Fruit fly (Drosophila melanogaster): ENCODE data around the gene Paip2.

Paip2 gene

DNA sequence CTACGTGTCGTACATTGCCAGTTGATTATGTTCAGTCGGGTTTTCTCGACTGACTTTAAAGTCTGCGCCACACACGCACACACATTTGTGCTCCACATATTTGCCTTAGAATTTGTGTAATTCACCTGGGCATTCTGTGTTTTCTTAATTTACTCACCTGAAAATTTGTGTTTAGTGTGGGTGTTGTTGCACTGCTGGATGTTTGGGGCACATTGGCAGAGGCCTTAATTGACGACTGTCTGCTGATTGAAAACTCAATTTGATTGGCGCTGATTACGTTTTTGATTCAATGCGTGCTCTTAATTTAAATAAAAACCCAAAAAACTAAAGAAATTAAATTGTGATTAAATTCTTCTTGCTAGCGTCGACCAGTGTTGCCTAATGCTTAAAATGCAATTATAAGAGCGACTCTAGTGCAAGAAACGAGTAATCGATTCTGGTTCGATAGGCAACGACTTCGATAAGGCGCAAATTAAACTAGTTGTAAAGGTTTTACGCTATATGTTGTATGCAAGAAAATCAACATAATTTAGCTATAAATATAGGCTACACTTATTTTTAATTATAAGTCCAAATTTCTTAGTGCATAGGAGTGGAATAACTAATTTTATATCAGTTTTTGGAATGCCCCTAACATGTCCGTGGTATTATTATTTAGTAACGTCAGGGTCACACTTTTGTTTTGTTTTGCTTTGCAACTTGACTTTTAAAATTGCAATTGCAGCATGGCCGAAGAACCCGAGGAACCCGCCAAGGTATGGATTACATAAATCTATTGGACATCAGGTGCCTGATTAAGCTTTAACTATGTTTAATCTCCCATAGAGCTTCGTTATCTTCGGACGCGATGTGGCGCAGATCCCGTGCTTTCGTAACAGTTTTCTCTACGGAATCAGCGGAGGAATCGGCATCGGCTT lies 49.9 kb downstream of the Paip2 start, which contains the start of the genes CG46281 and CG46280 (continued):
- TF ChIP-seq MESR4 (GFP tag; optimal IDR thresholded peaks at IDR 0.05) (peak; percentile 66), Jarid2 (GFP tag; optimal IDR thresholded peaks at IDR 0.05) (no peak), CHES-1-like (GFP tag; optimal IDR thresholded peaks at IDR 0.05) (peak; percentile 76), CG4854 (GFP tag; optimal IDR thresholded peaks at IDR 0.05) (peak; percentile 15), B-H2 (GFP tag; optimal IDR thresholded peaks at IDR 0.05) (peak; percentile 16), CG18011 (GFP tag; optimal IDR thresholded peaks at IDR 0.05) (peak; percentile 11), Dad (GFP tag; optimal IDR thresholded peaks at IDR 0.05) (peak; percentile 12), ftz-f1 (GFP tag; optimal IDR thresholded peaks at IDR 0.05) (no peak), E2f2 (GFP tag; IDR thresholded peaks at IDR 0.05) (peak; percentile 70), CG33213 (GFP tag; optimal IDR thresholded peaks at IDR 0.05) (peak; percentile 24), Bteb2 (GFP tag; optimal IDR thresholded peaks at IDR 0.05) (peak; percentile 54), wek (GFP tag; optimal IDR thresholded peaks at IDR 0.05) (peak; percentile 93), CG6854 (GFP tag; optimal IDR thresholded peaks at IDR 0.05) (no peak), dpn (GFP tag; optimal IDR thresholded peaks at IDR 0.05) (peak; percentile 28 to 51), Ets65A (GFP tag) (peak; percentile 55), NC2β (GFP tag; optimal IDR thresholded peaks at IDR 0.05) (peak; percentile 56), MTF-1 (GFP tag; optimal IDR thresholded peaks at IDR 0.05; ENCODE audit: borderline replicate concordance) (no peak), her (GFP tag; optimal IDR thresholded peaks at IDR 0.05) (peak; percentile 9), HLH4C (GFP tag; IDR thresholded peaks at IDR 0.05; ENCODE audit: partially characterized antibody) (peak; percentile 69), Sry-β (GFP tag; optimal IDR thresholded peaks at IDR 0.05) (peak; percentile 13), pan (optimal IDR thresholded peaks at IDR 0.05) (no peak), pan (GFP tag; optimal IDR thresholded peaks at IDR 0.05 in 1 of 2, IDR thresholded peaks at IDR 0.05 in 1 of 2) (no peak), CG16779 (GFP tag; IDR thresholded peaks at IDR 0.05) (no peak), tin (GFP tag; optimal IDR thresholded peaks at IDR 0.05) (peak; percentile 29), CG4328 (GFP tag; optimal IDR thresholded peaks at IDR 0.05) (peak; percentile 22), Antp (GFP tag; optimal IDR thresholded peaks at IDR 0.05) (peak; percentile 11), CG1233 (GFP tag; optimal IDR thresholded peaks at IDR 0.05) (no peak), mam (GFP tag; optimal IDR thresholded peaks at IDR 0.05) (peak; percentile 37), Med (GFP tag) (peak; percentile 95), Mad (GFP tag; optimal IDR thresholded peaks at IDR 0.05) (peak; percentile 14), CG11504 (tag; optimal IDR thresholded peaks at IDR 0.05) (no peak), nmo (GFP tag; optimal IDR thresholded peaks at IDR 0.05) (no peak), Ets97D (GFP tag; optimal IDR thresholded peaks at IDR 0.05) (peak; percentile 52), CG15514 (GFP tag; optimal IDR thresholded peaks at IDR 0.05) (peak; percentile 98), hb (GFP tag; IDR thresholded peaks at IDR 0.05; ENCODE audit: partially characterized antibody) (peak; percentile 67; the same call in 2 of the 3 replicates), row (GFP tag; IDR thresholded peaks at IDR 0.05) (peak; percentile 69), CG12942 (GFP tag; optimal IDR thresholded peaks at IDR 0.05) (peak; percentile 17), zfh2 (GFP tag; optimal IDR thresholded peaks at IDR 0.05) (peak; percentile 33), BtbVII (GFP tag; optimal IDR thresholded peaks at IDR 0.05) (peak; percentile 2), Trl (optimal IDR thresholded peaks at IDR 0.05) (no peak), Trl (GFP tag; optimal IDR thresholded peaks at IDR 0.05) (peak; percentile 37), CG9437 (GFP tag; optimal IDR thresholded peaks at IDR 0.05) (peak; percentile 6), CG8290 (GFP tag; optimal IDR thresholded peaks at IDR 0.05) (peak; percentile 23), CG8290 (tag; optimal IDR thresholded peaks at IDR 0.05) (no peak), eyg (GFP tag; optimal IDR thresholded peaks at IDR 0.05) (peak; percentile 21), pzg (GFP tag; optimal IDR thresholded peaks at IDR 0.05) (peak; percentile 72), shn (GFP tag; optimal IDR thresholded peaks at IDR 0.05) (peak; percentile 12), CG33557 (GFP tag; optimal IDR thresholded peaks at IDR 0.05) (peak; percentile 14), cato (GFP tag; optimal IDR thresholded peaks at IDR 0.05; ENCODE audit: borderline replicate concordance) (peak; percentile 1)
